Fruit fly (Drosophila melanogaster) whole organism, embryonic: ENCODE measurements around the gene Nost.

Source experiments
- ATbp ChIP-seq: fragments of 200-800 bp; sonication (Bioruptor generic); optimal IDR thresholded peaks from 2 replicates; lab custom pipeline; 2017; ENCODE audit warnings: missing biosample characterization, mild to moderate bottlenecking, missing genetic modification characterization, missing genetic modification reagents
- Awh ChIP-seq: fragments of 200-800 bp; sonication (Bioruptor generic); IDR thresholded peaks from 2 replicates; pipeline ENCODE4, ENCODE4 v1.3.6; 2022; ENCODE audit warnings: missing biosample characterization, missing genetic modification characterization
- CG1024 ChIP-seq: fragments of 200-800 bp; sonication (Bioruptor generic); IDR thresholded peaks from 2 replicates; pipeline ENCODE4 v1.3.6; 2022; ENCODE audit warnings: missing biosample characterization, missing genetic modification characterization
- CG10274 ChIP-seq: fragments of 200-800 bp; sonication (Bioruptor generic); optimal IDR thresholded peaks from 3 replicates; lab custom pipeline; 2017; ENCODE audit warnings: missing biosample characterization, mild to moderate bottlenecking, missing genetic modification characterization
- CG10321 ChIP-seq: fragments of 200-800 bp; sonication (Bioruptor generic); IDR thresholded peaks from 2 replicates; pipeline ENCODE4 v1.3.6; 2022; ENCODE audit warnings: missing biosample characterization, missing genetic modification characterization
- CG10959 ChIP-seq: fragments of 200-800 bp; sonication (Bioruptor generic); IDR thresholded peaks from 2 replicates; pipeline ENCODE4 v1.3.6; 2022; ENCODE audit warnings: missing biosample characterization, missing genetic modification characterization
- CG11085 ChIP-seq: fragments of 200-800 bp; sonication (Bioruptor generic); IDR thresholded peaks from 2 replicates; pipeline ENCODE4 v1.3.6; 2022; ENCODE audit warnings: missing biosample characterization, missing genetic modification characterization
- CG11247 ChIP-seq: fragments of 200-800 bp; sonication (Bioruptor generic); IDR thresholded peaks from 2 replicates; pipeline ENCODE4 v1.3.6; 2022; ENCODE audit warnings: missing biosample characterization, missing genetic modification characterization
- CG12769 ChIP-seq: fragments of 200-800 bp; sonication (Bioruptor generic); optimal IDR thresholded peaks from 2 replicates; lab custom pipeline; 2019; ENCODE audit warnings: missing biosample characterization, mild to moderate bottlenecking, missing genetic modification characterization, moderate library complexity
- CG14667 ChIP-seq: fragments of 200-800 bp; sonication (Bioruptor generic); IDR thresholded peaks from 2 replicates; pipeline ENCODE4 v1.3.6; 2022; ENCODE audit warnings: missing biosample characterization, missing genetic modification characterization
- CG3281 ChIP-seq: fragments of 200-800 bp; sonication (Bioruptor generic); optimal IDR thresholded peaks from 3 replicates; lab custom pipeline; 2017; ENCODE audit warnings: missing biosample characterization, mild to moderate bottlenecking, missing genetic modification characterization
- CG4360 ChIP-seq: fragments of 200-800 bp; sonication (Bioruptor generic); IDR thresholded peaks from 2 replicates; pipeline ENCODE4 v1.3.6; 2022; ENCODE audit warnings: missing biosample characterization, missing genetic modification characterization
- CG4404 ChIP-seq: fragments of 200-800 bp; sonication (Bioruptor generic); IDR thresholded peaks from 2 replicates; pipeline ENCODE4 v1.3.6; 2022; ENCODE audit warnings: missing biosample characterization, missing genetic modification characterization
- CG6175 ChIP-seq: fragments of 200-800 bp; sonication (Bioruptor generic); IDR thresholded peaks from 3 replicates; pipeline ENCODE4 v1.3.6; 2022; ENCODE audit warnings: missing biosample characterization, missing genetic modification characterization
- CG6254 ChIP-seq: fragments of 200-800 bp; sonication (Bioruptor generic); optimal IDR thresholded peaks from 3 replicates; lab custom pipeline; 2017; ENCODE audit warnings: mild to moderate bottlenecking, missing biosample characterization, missing genetic modification reagents, missing genetic modification characterization
- CG9797 ChIP-seq: fragments of 200-800 bp; sonication (Bioruptor generic); optimal IDR thresholded peaks from 3 replicates; lab custom pipeline; 2018; ENCODE audit warnings: missing biosample characterization, mild to moderate bottlenecking, missing genetic modification characterization
- CG9817 ChIP-seq: fragments of 200-800 bp; sonication (Bioruptor generic); optimal IDR thresholded peaks from 2 replicates; lab custom pipeline; 2018; ENCODE audit warnings: missing biosample characterization, mild to moderate bottlenecking, missing genetic modification characterization, moderate library complexity
- D19A ChIP-seq: fragments of 200-800 bp; optimal IDR thresholded peaks from 3 replicates; lab custom pipeline; 2019; ENCODE audit warnings: missing biosample characterization, mild to moderate bottlenecking, missing genetic modification characterization, moderate library complexity
- Doc3 ChIP-seq: fragments of 200-800 bp; sonication (Bioruptor generic); IDR thresholded peaks from 3 replicates; pipeline ENCODE4 v1.3.6; 2022; ENCODE audit warnings: missing biosample characterization, missing genetic modification characterization; ENCODE audit not compliant: partially characterized antibody
- Drgx ChIP-seq: fragments of 200-800 bp; sonication (Bioruptor generic); IDR thresholded peaks from 2 replicates; pipeline ENCODE4 v1.3.6; 2022; ENCODE audit warnings: missing biosample characterization, missing genetic modification characterization
- Hand ChIP-seq: fragments of 200-800 bp; sonication (Bioruptor generic); optimal IDR thresholded peaks from 2 replicates; lab custom pipeline; 2017; ENCODE audit warnings: mild to moderate bottlenecking, missing biosample characterization, missing genetic modification reagents, missing genetic modification characterization
- MESR4 ChIP-seq: fragments of 200-800 bp; sonication (Bioruptor generic); optimal IDR thresholded peaks from 2 replicates; lab custom pipeline; 2018; ENCODE audit warnings: missing biosample characterization, mild to moderate bottlenecking, missing genetic modification characterization, moderate library complexity
- Mad ChIP-seq: fragments of 200-800 bp; sonication (Bioruptor generic); optimal IDR thresholded peaks from 2 replicates; lab custom pipeline; 2016; ENCODE audit warnings: missing biosample characterization, missing genetic modification characterization
- Max ChIP-seq: fragments of 200-800 bp; sonication (Bioruptor generic); optimal IDR thresholded peaks from 2 replicates; lab custom pipeline; 2016; ENCODE audit warnings: missing biosample characterization, mild to moderate bottlenecking, missing genetic modification characterization
- Med ChIP-seq: fragments of 200-800 bp; sonication (Bioruptor generic); peaks from one replicate; lab custom pipeline; 2016; ENCODE audit warnings: missing biosample characterization, missing genetic modification characterization, mild to moderate bottlenecking, inconsistent platforms, moderate library complexity
- Mrtf ChIP-seq: fragments of 200-800 bp; sonication (Bioruptor generic); IDR thresholded peaks from 3 replicates; pipeline ENCODE4 v1.3.6; 2022; ENCODE audit warnings: missing biosample characterization, missing genetic modification characterization
- Nf-YB ChIP-seq: fragments of 200-800 bp; sonication (Bioruptor generic); optimal IDR thresholded peaks from 3 replicates; lab custom pipeline; 2019; ENCODE audit warnings: missing biosample characterization, mild to moderate bottlenecking, missing genetic modification characterization, moderate library complexity
- Usf ChIP-seq: fragments of 200-800 bp; sonication (Bioruptor generic); optimal IDR thresholded peaks from 2 replicates; lab custom pipeline; 2017; ENCODE audit warnings: missing genotype, missing biosample characterization, missing genetic modification characterization
- ac ChIP-seq: fragments of 200-800 bp; sonication (Bioruptor generic); optimal IDR thresholded peaks from 3 replicates; lab custom pipeline; 2017; ENCODE audit warnings: missing biosample characterization, mild to moderate bottlenecking, missing genetic modification characterization
- ap ChIP-seq: fragments of 200-800 bp; sonication (Bioruptor generic); IDR thresholded peaks from 2 replicates; pipeline ENCODE4 v1.3.6; 2022; ENCODE audit warnings: missing biosample characterization, missing genetic modification characterization
- az2 ChIP-seq: fragments of 200-800 bp; sonication (Bioruptor generic); optimal IDR thresholded peaks from 3 replicates; lab custom pipeline; 2016; ENCODE audit warnings: missing biosample characterization, missing genetic modification characterization
- bcd ChIP-seq: fragments of 200-800 bp; sonication (Bioruptor generic); optimal IDR thresholded peaks from 2 replicates; lab custom pipeline; 2017; ENCODE audit warnings: missing biosample characterization, mild to moderate bottlenecking, missing genetic modification characterization
- bsh ChIP-seq, 2 experiments: fragments of 200-800 bp; sonication (Bioruptor generic); optimal IDR thresholded peaks; 2 replicates each; lab custom pipeline; 2017 to 2018; ENCODE audit warnings: mild to moderate bottlenecking in 2 of 2, missing biosample characterization in 2 of 2, missing genetic modification characterization in 2 of 2, moderate library complexity in 1 of 2
- ci ChIP-seq: fragments of 200-800 bp; sonication (Bioruptor generic); IDR thresholded peaks from 3 replicates; pipeline ENCODE4 v1.3.6; 2022; ENCODE audit warnings: missing biosample characterization, missing genetic modification characterization
- da ChIP-seq: fragments of 200-800 bp; sonication (Bioruptor generic); optimal IDR thresholded peaks from 2 replicates; lab custom pipeline; 2016; ENCODE audit warnings: missing biosample characterization, missing genetic modification characterization
- dysf ChIP-seq: fragments of 200-800 bp; sonication (Bioruptor generic); IDR thresholded peaks from 3 replicates; pipeline ENCODE4 v1.3.6; 2022; ENCODE audit warnings: missing biosample characterization, missing genetic modification characterization
- fd102C ChIP-seq: fragments of 200-800 bp; sonication (Bioruptor generic); optimal IDR thresholded peaks from 2 replicates; lab custom pipeline; 2018; ENCODE audit warnings: missing biosample characterization, mild to moderate bottlenecking, missing genetic modification characterization, moderate library complexity
- gt ChIP-seq: fragments of 200-800 bp; sonication (Bioruptor generic); IDR thresholded peaks from 2 replicates; pipeline ENCODE4 v1.3.6; 2022; ENCODE audit warnings: missing biosample characterization, missing genetic modification characterization
- hkb ChIP-seq, 2 experiments: fragments of 200-800 bp in 1 of 2; fragments of >200 bp in 1 of 2; sonication (Bioruptor generic) in 1 of 2; IDR thresholded peaks in 1 of 2; optimal IDR thresholded peaks in 1 of 2; 2 replicates each; pipeline versions ENCODE4 v1.3.6 to Lab custom; 2017 to 2022; ENCODE audit warnings: missing biosample characterization in 1 of 2, missing genetic modification characterization in 1 of 2
- jigr1 ChIP-seq: fragments of 200-800 bp; sonication (Bioruptor generic); IDR thresholded peaks from 3 replicates; pipeline ENCODE4 v1.3.6; 2022; ENCODE audit warnings: missing biosample characterization, missing genetic modification characterization
- luna ChIP-seq: fragments of 200-800 bp; sonication (Bioruptor generic); optimal IDR thresholded peaks from 2 replicates; lab custom pipeline; 2016; ENCODE audit warnings: missing biosample characterization, missing genetic modification characterization
- otp ChIP-seq: fragments of 200-800 bp; sonication (Bioruptor generic); IDR thresholded peaks from 3 replicates; pipeline ENCODE4, ENCODE4 v1.3.6; 2022; ENCODE audit warnings: missing biosample characterization, missing genetic modification characterization
- pan ChIP-seq, 4 experiments: fragments of >200 bp in 3 of 4; fragments of 200-800 bp in 1 of 4; sonication (Bioruptor generic) in 1 of 4; optimal IDR thresholded peaks in 3 of 4; IDR thresholded peaks in 1 of 4; 2 replicates each; pipeline versions ENCODE4 v1.3.6 to Lab custom; 2017 to 2022; ENCODE audit warnings: missing biosample characterization in 2 of 4, missing genetic modification characterization in 2 of 4, mixed read lengths in 1 of 4
- pros ChIP-seq: fragments of 200-800 bp; sonication (Bioruptor generic); optimal IDR thresholded peaks from 3 replicates; lab custom pipeline; 2019; ENCODE audit warnings: missing biosample characterization, mild to moderate bottlenecking, missing genetic modification characterization, moderate library complexity
- slbo ChIP-seq: fragments of 200-800 bp; sonication (Bioruptor generic); IDR thresholded peaks from 2 replicates; pipeline ENCODE4 v1.3.6; 2022; ENCODE audit warnings: missing biosample characterization, missing genetic modification characterization
- sob ChIP-seq: fragments of 200-800 bp; sonication (Bioruptor generic); IDR thresholded peaks from 2 replicates; pipeline ENCODE4 v1.3.6; 2022; ENCODE audit warnings: missing biosample characterization, missing genetic modification characterization
- tap ChIP-seq: fragments of 200-800 bp; optimal IDR thresholded peaks from 3 replicates; lab custom pipeline; 2019; ENCODE audit warnings: missing biosample characterization, mild to moderate bottlenecking, missing genetic modification characterization, moderate library complexity
- toy ChIP-seq: fragments of 200-800 bp; sonication (Bioruptor generic); IDR thresholded peaks from 2 replicates; pipeline ENCODE4 v1.3.6; 2022; ENCODE audit warnings: missing biosample characterization, missing genetic modification characterization
- twi ChIP-seq: fragments of 200-800 bp; optimal IDR thresholded peaks from 2 replicates; lab custom pipeline; 2019; ENCODE audit warnings: missing biosample characterization, mild to moderate bottlenecking, missing genetic modification characterization, moderate library complexity
- usp ChIP-seq: fragments of >200 bp; optimal IDR thresholded peaks from 2 replicates; lab custom pipeline; 2017; ENCODE audit warnings: missing biosample characterization, missing genetic modification characterization
- zen ChIP-seq: fragments of 200-800 bp; sonication (Bioruptor generic); optimal IDR thresholded peaks from 3 replicates; lab custom pipeline; 2018; ENCODE audit warnings: missing biosample characterization, mild to moderate bottlenecking, missing genetic modification characterization, moderate library complexity

The Nost gene

DNA sequence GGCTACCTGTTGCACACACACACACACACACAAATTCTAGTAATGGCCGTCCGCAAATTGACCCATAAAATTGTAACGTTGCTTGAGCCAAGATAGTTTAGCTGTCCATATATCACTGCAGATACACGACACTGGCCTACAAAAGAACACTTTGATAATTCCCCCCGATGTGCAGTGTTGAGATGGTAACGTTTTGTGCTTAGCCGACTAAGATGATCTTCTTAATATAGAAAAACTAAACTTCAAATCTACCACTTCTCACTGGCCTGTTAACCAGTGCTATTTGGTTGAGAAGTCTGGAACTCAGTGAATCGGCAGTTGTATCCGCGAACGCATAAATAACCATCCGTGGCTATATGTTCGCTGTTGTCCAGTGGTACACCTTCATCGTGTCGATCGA, 38.8 kb downstream of the Nost start:
- peak; percentile 43; the same call in 2 of the 3 replicates for TF ChIP-seq dysf
- no peak for TF ChIP-seq CG9817
- TF ChIP-seq CG10274 = no peak
- TF ChIP-seq Awh (GFP tag; lab: Robert Waterston, UW) = 0 out of 2 replicates have a peak, but pooled peaks have one; percentile 16
- TF ChIP-seq Max (GFP tag; lab: Kevin White, UChicago) = no peak
- no peak for TF ChIP-seq CG4360 (GFP tag; lab: Robert Waterston, UW)
- TF ChIP-seq ATbp (GFP tag; lab: Kevin White, UChicago) = no peak
- no peak for TF ChIP-seq pan (optimal IDR thresholded peaks at IDR 0.05; lab: Kevin White, UChicago)
- peak in 1 of 2 experiments; percentile 45 for TF ChIP-seq pan (GFP tag; optimal IDR thresholded peaks at IDR 0.05 in 1 of 2, IDR thresholded peaks at IDR 0.05 in 1 of 2)
- no peak for TF ChIP-seq zen (tag; lab: Kevin White, UChicago)
- TF ChIP-seq slbo (GFP tag; lab: Robert Waterston, UW) = peak; percentile 30
- TF ChIP-seq CG6175 (GFP tag; lab: Robert Waterston, UW) = no peak
- no peak for TF ChIP-seq az2
- no peak for TF ChIP-seq luna (GFP tag; lab: Kevin White, UChicago)
- no peak for TF ChIP-seq otp (GFP tag; lab: Robert Waterston, UW)
- no peak for TF ChIP-seq CG10321 (GFP tag; lab: Robert Waterston, UW)
- TF ChIP-seq jigr1 (GFP tag; lab: Robert Waterston, UW) = no peak
- TF ChIP-seq twi (tag; lab: Kevin White, UChicago) = no peak
- no peak for TF ChIP-seq Doc3 (GFP tag; lab: Robert Waterston, UW)
- no peak for TF ChIP-seq CG14667 (GFP tag; lab: Robert Waterston, UW)
- TF ChIP-seq CG6254 = no peak
- no peak for TF ChIP-seq CG1024 (GFP tag; lab: Robert Waterston, UW)
- peak; percentile 31 for TF ChIP-seq CG12769
- TF ChIP-seq usp (GFP tag; lab: Kevin White, UChicago) = no peak
- TF ChIP-seq hkb (optimal IDR thresholded peaks at IDR 0.05; lab: Kevin White, UChicago) = no peak
- TF ChIP-seq hkb (GFP tag; IDR thresholded peaks at IDR 0.05; lab: Robert Waterston, UW) = no peak
- no peak for TF ChIP-seq CG11247
- TF ChIP-seq CG10959 (GFP tag; lab: Robert Waterston, UW) = no peak
- TF ChIP-seq Mrtf (GFP tag; lab: Robert Waterston, UW) = 0 out of 3 replicates have a peak, but pooled peaks have one; percentile 44
- TF ChIP-seq Hand (GFP tag; lab: Kevin White, UChicago) = no peak
- TF ChIP-seq ac (GFP tag; lab: Kevin White, UChicago) = no peak
- no peak for TF ChIP-seq fd102C
- TF ChIP-seq Nf-YB (GFP tag; lab: Kevin White, UChicago) = no peak
- TF ChIP-seq CG4404 (GFP tag; lab: Robert Waterston, UW) = no peak
- no peak for TF ChIP-seq bcd (GFP tag; lab: Kevin White, UChicago)
- TF ChIP-seq bsh (GFP tag; optimal IDR thresholded peaks at IDR 0.05; lab: Kevin White, UChicago) = peak in 1 of 2 experiments; percentile 34
- no peak for TF ChIP-seq CG3281 (GFP tag; lab: Kevin White, UChicago)
- TF ChIP-seq MESR4 (GFP tag; lab: Kevin White, UChicago) = no peak
- 0 out of 3 replicates have a peak, but pooled peaks have one; percentile 31 for TF ChIP-seq ci (GFP tag; lab: Robert Waterston, UW)
- TF ChIP-seq Drgx (GFP tag; lab: Robert Waterston, UW) = peak; percentile 77
- no peak for TF ChIP-seq tap (tag; lab: Kevin White, UChicago)
- no peak for TF ChIP-seq toy (GFP tag; lab: Robert Waterston, UW)
- TF ChIP-seq sob (GFP tag; lab: Robert Waterston, UW) = peak; percentile 56
- TF ChIP-seq da (GFP tag; lab: Kevin White, UChicago) = no peak
- no peak for TF ChIP-seq pros (GFP tag; lab: Kevin White, UChicago)
- peak; percentile 88 for TF ChIP-seq Med (GFP tag; lab: Kevin White, UChicago)
- no peak for TF ChIP-seq D19A (tag; lab: Kevin White, UChicago)
- TF ChIP-seq CG9797 (GFP tag; lab: Kevin White, UChicago) = no peak
- no peak for TF ChIP-seq gt (GFP tag; lab: Robert Waterston, UW)
- no peak for TF ChIP-seq CG11085 (GFP tag; lab: Robert Waterston, UW)
- no peak for TF ChIP-seq ap (GFP tag; lab: Robert Waterston, UW)
- no peak for TF ChIP-seq Usf
- no peak for TF ChIP-seq Mad
